Fruit fly (Drosophila melanogaster): ENCODE measurements around the gene Nup93-1.
A peak's percentile ranks its signal among the peaks of the same experiment; 100 is the strongest.

DNA sequence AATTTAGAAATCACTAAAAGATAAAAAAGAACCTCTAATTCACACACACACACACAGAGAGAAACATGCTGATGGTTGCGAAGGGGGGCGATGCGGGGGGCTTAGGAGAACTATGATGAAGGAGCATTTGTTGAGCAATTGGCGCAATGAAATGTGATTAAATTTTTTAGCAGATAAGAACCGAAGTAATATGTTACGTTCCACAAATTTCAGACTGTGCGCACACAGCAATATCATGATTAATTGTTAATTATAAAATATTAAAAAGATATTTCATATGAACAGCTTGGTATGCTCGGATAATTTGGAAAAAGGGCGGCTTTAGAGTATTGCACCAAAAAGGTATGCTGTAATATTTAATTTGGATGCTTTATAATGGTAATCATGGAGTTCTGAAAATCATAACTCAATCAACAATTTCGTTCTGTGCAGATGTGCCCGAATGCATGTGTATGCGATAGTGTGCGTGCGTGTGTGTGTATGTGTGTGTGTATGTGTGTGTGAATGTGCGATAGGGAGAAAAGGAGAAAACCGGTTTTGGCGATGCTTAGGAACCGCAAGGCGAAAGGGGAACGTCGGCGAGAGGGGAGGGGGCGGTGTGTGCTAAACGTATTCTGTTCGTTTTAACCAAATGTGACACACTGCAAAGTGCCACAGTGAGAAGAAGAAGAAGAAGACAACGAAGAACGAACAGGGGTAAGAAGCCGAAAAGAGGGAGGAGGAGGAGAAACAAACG lies 1.4 kb upstream of the Nup93-1 start:
- TF ChIP-seq cic (GFP tag; optimal IDR thresholded peaks at IDR 0.05) (no peak), pad (GFP tag; optimal IDR thresholded peaks at IDR 0.05) (peak; percentile 93), CG7045 (GFP tag; optimal IDR thresholded peaks at IDR 0.05) (no peak), Mnt (GFP tag; optimal IDR thresholded peaks at IDR 0.05) (no peak), toe (GFP tag; optimal IDR thresholded peaks at IDR 0.05) (no peak)
